Worm (Caenorhabditis elegans) whole organism, L4 larva: ENCODE results near the gene srab-8.
A peak's percentile ranks its signal among the peaks of the same experiment; 100 is the strongest.

Experiments
- F49E8.2 ChIP-seq: sonication (generic microtip); optimal IDR thresholded peaks from 2 replicates; lab custom pipeline; 2016; ENCODE audit warnings: missing compliant biosample characterization, mild to moderate bottlenecking, missing genetic modification characterization, borderline replicate concordance
- R02D3.7 ChIP-seq: fragments of 150-350 bp; sonication (generic microtip); optimal IDR thresholded peaks from 3 replicates; lab custom pipeline; 2014; ENCODE audit warnings: missing biosample characterization, missing genetic modification characterization
- Y105C5A.15 ChIP-seq: fragments of 200-800 bp; sonication (Bioruptor generic); IDR thresholded peaks from 2 replicates; pipeline ENCODE4 v1.3.6; 2022; ENCODE audit warnings: missing genetic modification characterization, missing compliant biosample characterization
- Y48G9A.11 ChIP-seq: fragments of 200-800 bp; sonication (Bioruptor generic); IDR thresholded peaks from 2 replicates; pipeline ENCODE4 v1.3.6; 2022; ENCODE audit warnings: missing genetic modification reagents, missing genetic modification characterization, missing compliant biosample characterization
- ZK337.2 ChIP-seq: fragments of 200-800 bp; sonication (Bioruptor generic); IDR thresholded peaks from 2 replicates; pipeline ENCODE4 v1.3.6; 2022; ENCODE audit warnings: missing genetic modification reagents, missing genetic modification characterization, missing compliant biosample characterization
- attf-4 ChIP-seq: sonication (generic microtip); optimal IDR thresholded peaks from 3 replicates; lab custom pipeline; 2017; ENCODE audit warnings: missing biosample characterization, missing genetic modification characterization
- ceh-28 ChIP-seq: fragments of 150-350 bp; optimal IDR thresholded peaks from 2 replicates; lab custom pipeline; 2014; ENCODE audit warnings: missing biosample characterization, missing genetic modification reagents, missing genetic modification characterization
- ceh-44 ChIP-seq: fragments of 200-800 bp; sonication (Bioruptor generic); IDR thresholded peaks from 2 replicates; pipeline ENCODE4 v1.3.6; 2022; ENCODE audit warnings: missing genetic modification reagents, missing genetic modification characterization, missing compliant biosample characterization
- ces-1 ChIP-seq: fragments of 150-350 bp; sonication (generic microtip); optimal IDR thresholded peaks from 4 replicates; lab custom pipeline; 2014; ENCODE audit warnings: missing biosample characterization, missing genetic modification reagents, missing genetic modification characterization
- ctbp-1 ChIP-seq: fragments of 200-800 bp; sonication (Bioruptor generic); IDR thresholded peaks from 2 replicates; pipeline ENCODE4 v1.3.6; 2022; ENCODE audit warnings: missing genetic modification reagents, missing genetic modification characterization, missing compliant biosample characterization
- daf-12 ChIP-seq: fragments of 150-350 bp; optimal IDR thresholded peaks from 2 replicates; lab custom pipeline; 2014; ENCODE audit warnings: missing biosample characterization, missing genetic modification reagents, missing genetic modification characterization
- daf-19 ChIP-seq: fragments of 200-800 bp; sonication (Bioruptor generic); conservative IDR thresholded peaks from 2 replicates; pipeline ENCODE4 v1.3.6; 2022; ENCODE audit warnings: missing genetic modification characterization, missing compliant biosample characterization
- dmd-6 ChIP-seq: fragments of 200-800 bp; sonication (Bioruptor generic); IDR thresholded peaks from 2 replicates; pipeline ENCODE4 v1.3.6; 2022; ENCODE audit warnings: missing genetic modification reagents, missing genetic modification characterization, missing compliant biosample characterization
- egl-27 ChIP-seq: sonication (generic microtip); optimal IDR thresholded peaks from 3 replicates; lab custom pipeline; 2017; ENCODE audit warnings: missing biosample characterization, missing genetic modification reagents, missing genetic modification characterization
- egl-43 ChIP-seq: fragments of 200-800 bp; sonication (Bioruptor generic); IDR thresholded peaks from 2 replicates; pipeline ENCODE4 v1.3.6; 2022; ENCODE audit warnings: missing genetic modification reagents, missing genetic modification characterization, missing compliant biosample characterization
- fkh-10 ChIP-seq: fragments of 150-350 bp; optimal IDR thresholded peaks from 2 replicates; lab custom pipeline; 2014; ENCODE audit warnings: missing biosample characterization, missing genetic modification reagents, missing genetic modification characterization
- hlh-11 ChIP-seq: fragments of 200-800 bp; sonication (Bioruptor generic); optimal IDR thresholded peaks from 2 replicates; lab custom pipeline; 2018; ENCODE audit warnings: mild to moderate bottlenecking, missing genetic modification characterization, missing compliant biosample characterization
- jun-1 ChIP-seq: fragments of 150-350 bp; optimal IDR thresholded peaks from 2 replicates; lab custom pipeline; 2014; ENCODE audit warnings: missing biosample characterization, missing genetic modification reagents, missing genetic modification characterization
- lin-38 ChIP-seq: fragments of 200-800 bp; sonication (Bioruptor generic); IDR thresholded peaks from 2 replicates; pipeline ENCODE4 v1.3.6; 2022; ENCODE audit warnings: missing genetic modification reagents, missing genetic modification characterization, missing compliant biosample characterization
- lir-3 ChIP-seq: sonication (generic microtip); optimal IDR thresholded peaks from 2 replicates; lab custom pipeline; 2016; ENCODE audit warnings: mild to moderate bottlenecking, missing genetic modification characterization, missing compliant biosample characterization
- lsy-2 ChIP-seq, 2 experiments: fragments of 150-350 bp in 1 of 2; sonication (generic microtip) in 1 of 2; optimal IDR thresholded peaks; 2 replicates each; lab custom pipeline; 2014 to 2017; ENCODE audit warnings: missing biosample characterization in 2 of 2, missing genetic modification characterization in 2 of 2
- mdt-29 ChIP-seq: fragments of 200-800 bp; sonication (Bioruptor generic); IDR thresholded peaks from 2 replicates; pipeline ENCODE4 v1.3.6; 2022; ENCODE audit warnings: missing genetic modification reagents, missing genetic modification characterization, missing compliant biosample characterization
- mep-1 ChIP-seq: fragments of 150-350 bp; sonication (generic microtip); optimal IDR thresholded peaks from 3 replicates; lab custom pipeline; 2014; ENCODE audit warnings: missing biosample characterization, missing genetic modification characterization
- nhr-25 ChIP-seq: sonication (generic microtip); optimal IDR thresholded peaks from 2 replicates; lab custom pipeline; 2017; ENCODE audit warnings: missing genetic modification characterization, mild to moderate bottlenecking, missing compliant biosample characterization, antibody characterized with exemption, moderate library complexity, borderline replicate concordance; ENCODE audit not compliant: insufficient read depth
- php-3 ChIP-seq: fragments of 200-800 bp; sonication (Bioruptor generic); IDR thresholded peaks from 2 replicates; pipeline ENCODE4 v1.3.6; 2022; ENCODE audit warnings: missing genetic modification reagents, missing genetic modification characterization, missing compliant biosample characterization
- pqm-1 ChIP-seq: sonication (generic microtip); optimal IDR thresholded peaks from 2 replicates; lab custom pipeline; 2017; ENCODE audit warnings: missing biosample characterization, missing genetic modification characterization
- snpc-1.2 ChIP-seq: fragments of 200-800 bp; sonication (Bioruptor generic); IDR thresholded peaks from 2 replicates; pipeline ENCODE4 v1.3.6; 2022; ENCODE audit warnings: missing genetic modification reagents, missing genetic modification characterization, missing compliant biosample characterization
- spr-1 ChIP-seq: sonication (generic microtip); optimal IDR thresholded peaks from 2 replicates; lab custom pipeline; 2016; ENCODE audit warnings: mild to moderate bottlenecking, missing genetic modification characterization, missing compliant biosample characterization
- tra-1 ChIP-seq: fragments of 200-800 bp; sonication (Bioruptor generic); IDR thresholded peaks from 2 replicates; pipeline ENCODE4 v1.3.6; 2022; ENCODE audit warnings: missing genetic modification reagents, missing genetic modification characterization, missing compliant biosample characterization
- unc-130 ChIP-seq: sonication (generic microtip); optimal IDR thresholded peaks from 2 replicates; lab custom pipeline; 2016; ENCODE audit warnings: missing genetic modification reagents, missing genetic modification characterization, missing compliant biosample characterization
- unc-39 ChIP-seq: sonication (generic microtip); optimal IDR thresholded peaks from 2 replicates; lab custom pipeline; 2017; ENCODE audit warnings: missing biosample characterization, missing genetic modification characterization
- unc-62 ChIP-seq, 3 experiments: fragments of 150-350 bp in 1 of 3; sonication (generic microtip); optimal IDR thresholded peaks in 2 of 3; peaks in 1 of 3; 1 replicate in 1 of 3; 2 replicates in 2 of 3; lab custom pipeline; 2014 to 2017; ENCODE audit warnings: missing biosample characterization in 3 of 3, missing genetic modification characterization in 3 of 3, missing genetic modification reagents in 3 of 3, missing genotype in 1 of 3
- zfp-3 ChIP-seq: fragments of 200-800 bp; sonication (Bioruptor generic); conservative IDR thresholded peaks from 2 replicates; pipeline ENCODE4 v1.3.6; 2022; ENCODE audit warnings: missing genetic modification reagents, missing genetic modification characterization, missing compliant biosample characterization
- zip-2 ChIP-seq: fragments of 150-350 bp; optimal IDR thresholded peaks from 2 replicates; lab custom pipeline; 2014; ENCODE audit warnings: missing biosample characterization, missing genetic modification characterization
- ztf-7 ChIP-seq: fragments of 150-350 bp; optimal IDR thresholded peaks from 2 replicates; lab custom pipeline; 2014; ENCODE audit warnings: missing biosample characterization, missing genetic modification characterization

The srab-8 gene

ce11 chrV:3196832-3197329 is 20.6 kb downstream of the srab-8 start, which contains the start of the genes Y73C8B.1 and Y73C8B.5 (continued):
- TF ChIP-seq unc-130 (GFP tag; lab: Kevin White, UChicago) = no peak
- no peak for TF ChIP-seq unc-39 (tag; lab: Kevin White, UChicago)
- peak in 1 of 2 experiments; percentile 11 for TF ChIP-seq lsy-2 (tag; optimal IDR thresholded peaks at IDR 0.05; lab: Kevin White, UChicago)
- TF ChIP-seq tra-1 (GFP tag; lab: Robert Waterston, UW) = no peak
- TF ChIP-seq jun-1 (tag; lab: Kevin White, UChicago) = no peak
- TF ChIP-seq hlh-11 (tag; lab: Kevin White, UChicago) = peak; percentile 11
- no peak for TF ChIP-seq mdt-29 (GFP tag; lab: Robert Waterston, UW)
- no peak for TF ChIP-seq php-3 (GFP tag; lab: Robert Waterston, UW)
- no peak for TF ChIP-seq lir-3 (tag; lab: Kevin White, UChicago)
- no peak for TF ChIP-seq Y105C5A.15 (GFP tag; lab: Robert Waterston, UW)
- TF ChIP-seq mep-1 = peak; percentile 20
- peak; percentile 31; the same call in 1 of the 2 replicates for TF ChIP-seq lin-38

DNA sequence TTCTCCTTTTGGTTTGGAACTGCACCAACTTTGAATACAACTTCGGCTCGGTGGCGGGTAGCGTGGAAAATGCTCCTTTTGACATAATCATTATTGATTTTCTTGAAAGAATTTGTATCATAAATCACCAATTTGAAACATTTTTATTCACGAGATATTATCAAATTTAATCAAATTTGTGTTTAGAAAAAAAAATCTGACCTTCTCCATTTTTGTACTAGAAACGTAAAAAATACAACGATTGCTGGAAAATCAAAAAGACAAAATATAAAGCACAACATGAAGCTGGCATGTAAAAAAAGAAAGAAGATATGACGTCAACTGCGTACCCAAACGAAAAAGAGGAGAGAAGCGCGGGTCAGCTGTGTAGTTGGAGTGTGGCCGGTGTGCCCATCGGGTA is 24.1 kb downstream of the srab-8 start, which contains the start of gene K08D9.4:
Gene K08D9.4 (minus strand): TSS at position 101 of the 400 bp plus-strand sequence.
- TF ChIP-seq daf-12 (tag; lab: Kevin White, UChicago) = no peak
- no peak for TF ChIP-seq ztf-7 (tag; lab: Kevin White, UChicago)
- no peak for TF ChIP-seq attf-4 (tag; lab: Kevin White, UChicago)
- no peak for TF ChIP-seq nhr-25 (tag; lab: Kevin White, UChicago)
- TF ChIP-seq Y48G9A.11 (GFP tag; lab: Robert Waterston, UW) = no peak
- TF ChIP-seq hlh-11 (tag; lab: Kevin White, UChicago) = no peak
- TF ChIP-seq pqm-1 (tag; lab: Kevin White, UChicago) = no peak
- TF ChIP-seq spr-1 = no peak
- no peak for TF ChIP-seq ZK337.2 (GFP tag; lab: Robert Waterston, UW)
- no peak for TF ChIP-seq ces-1 (GFP tag; lab: Kevin White, UChicago)
- TF ChIP-seq dmd-6 = no peak

- no peak for TF ChIP-seq unc-62 (GFP tag; optimal IDR thresholded peaks at IDR 0.05 in 1 of 2; lab: Kevin White, UChicago)
- TF ChIP-seq unc-62 (tag; optimal IDR thresholded peaks at IDR 0.05; lab: Kevin White, UChicago) = no peak
- peak; percentile 77 for TF ChIP-seq F49E8.2 (tag; lab: Kevin White, UChicago)
- TF ChIP-seq ceh-44 (GFP tag; lab: Robert Waterston, UW) = no peak
- no peak for TF ChIP-seq spr-1
- peak; percentile 36; the same call in 1 of the 2 replicates for TF ChIP-seq lin-38
- no peak for TF ChIP-seq daf-12 (tag; lab: Kevin White, UChicago)
- no peak for TF ChIP-seq ctbp-1 (GFP tag; lab: Robert Waterston, UW)
- TF ChIP-seq egl-43 (GFP tag; lab: Robert Waterston, UW) = no peak
- no peak for TF ChIP-seq daf-19 (GFP tag; lab: Robert Waterston, UW)
- TF ChIP-seq lsy-2 (tag; optimal IDR thresholded peaks at IDR 0.05; lab: Kevin White, UChicago) = peak in 1 of 2 experiments; percentile 41
- TF ChIP-seq ceh-28 (tag; lab: Kevin White, UChicago) = no peak
- TF ChIP-seq zfp-3 (GFP tag; lab: Robert Waterston, UW) = no peak
- peak; percentile 49; the same call in 1 of the 2 replicates for TF ChIP-seq snpc-1.2 (GFP tag; lab: Robert Waterston, UW)
- no peak for TF ChIP-seq egl-27 (tag; lab: Kevin White, UChicago)
- no peak for TF ChIP-seq zip-2 (tag; lab: Kevin White, UChicago)
These were observed 28.2 kb downstream of the srab-8 start for ce11 chrV:3204433-3204832.

DNA sequence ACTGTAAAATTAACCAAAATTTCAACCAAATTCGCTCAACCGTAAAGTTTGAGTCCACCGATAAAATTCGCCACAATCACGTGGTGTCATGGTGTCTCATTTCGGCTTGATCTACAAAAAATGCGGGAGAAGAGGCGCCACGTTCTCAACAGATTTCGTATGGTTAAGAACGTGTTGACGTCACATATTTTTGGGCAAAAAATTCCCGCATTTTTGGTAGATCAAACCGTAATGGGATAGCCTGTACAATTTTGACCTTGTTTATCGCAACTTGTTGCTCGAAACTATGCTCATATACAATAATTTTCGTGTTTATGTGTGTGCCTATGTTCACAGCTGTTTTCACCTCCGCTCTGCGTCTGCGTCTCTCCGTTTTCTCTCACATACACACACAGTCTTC is 32.7 kb downstream of the srab-8 start:
- TF ChIP-seq fkh-10 (GFP tag; lab: Kevin White, UChicago) = no peak
- TF ChIP-seq R02D3.7 (tag; lab: Kevin White, UChicago) = no peak
- peak in 1 of 2 experiments; percentile 82 for TF ChIP-seq unc-62 (GFP tag; optimal IDR thresholded peaks at IDR 0.05 in 1 of 2; lab: Kevin White, UChicago)
- no peak for TF ChIP-seq unc-62 (tag; optimal IDR thresholded peaks at IDR 0.05; lab: Kevin White, UChicago)
- TF ChIP-seq, all 104 proteins: peak for 1
